Worm (Caenorhabditis elegans) whole organism, L4 larva: ENCODE results near the gene madd-3.

Experiments used
- T26A8.4 ChIP-seq: fragments of 200-800 bp; sonication (Bioruptor generic); IDR thresholded peaks from 2 replicates; pipeline ENCODE4 v1.3.6; 2022; ENCODE audit warnings: missing genetic modification characterization, missing compliant biosample characterization
- ZK337.2 ChIP-seq: fragments of 200-800 bp; sonication (Bioruptor generic); IDR thresholded peaks from 2 replicates; pipeline ENCODE4 v1.3.6; 2022; ENCODE audit warnings: missing genetic modification reagents, missing genetic modification characterization, missing compliant biosample characterization
- ama-1 ChIP-seq: fragments of 150-350 bp; optimal IDR thresholded peaks from 2 replicates; lab custom pipeline; 2014; ENCODE audit warnings: inconsistent platforms, mixed read lengths
- ceh-82 ChIP-seq: sonication (generic microtip); optimal IDR thresholded peaks from 2 replicates; lab custom pipeline; 2017; ENCODE audit warnings: missing biosample characterization, missing genetic modification characterization
- daf-8 ChIP-seq: fragments of 200-800 bp; sonication (Bioruptor generic); IDR thresholded peaks from 2 replicates; pipeline ENCODE4 v1.3.6; 2022; ENCODE audit warnings: missing genetic modification characterization, missing compliant biosample characterization
- dmd-8 ChIP-seq: fragments of 200-800 bp; sonication (Bioruptor generic); IDR thresholded peaks from 2 replicates; pipeline ENCODE4 v1.3.6; 2022; ENCODE audit warnings: missing genetic modification characterization, missing compliant biosample characterization
- lin-39 ChIP-seq: fragments of 150-350 bp; optimal IDR thresholded peaks from 2 replicates; lab custom pipeline; 2014; ENCODE audit warnings: missing biosample characterization, missing genetic modification reagents, missing genetic modification characterization
- nhr-25 ChIP-seq: sonication (generic microtip); optimal IDR thresholded peaks from 2 replicates; lab custom pipeline; 2017; ENCODE audit warnings: missing genetic modification characterization, mild to moderate bottlenecking, missing compliant biosample characterization, antibody characterized with exemption, moderate library complexity, borderline replicate concordance; ENCODE audit not compliant: insufficient read depth
- nhr-77 ChIP-seq: fragments of 150-350 bp; optimal IDR thresholded peaks from 2 replicates; lab custom pipeline; 2014; ENCODE audit warnings: missing biosample characterization, missing genetic modification characterization
- set-16 ChIP-seq: fragments of 200-800 bp; sonication (Bioruptor generic); IDR thresholded peaks from 2 replicates; pipeline ENCODE4 v1.3.6; 2022; ENCODE audit warnings: missing genetic modification reagents, missing genetic modification characterization, missing compliant biosample characterization
- unc-130 ChIP-seq: sonication (generic microtip); optimal IDR thresholded peaks from 2 replicates; lab custom pipeline; 2016; ENCODE audit warnings: missing genetic modification reagents, missing genetic modification characterization, missing compliant biosample characterization
- unc-62 ChIP-seq, 3 experiments: fragments of 150-350 bp in 1 of 3; sonication (generic microtip); optimal IDR thresholded peaks in 2 of 3; peaks in 1 of 3; 1 replicate in 1 of 3; 2 replicates in 2 of 3; lab custom pipeline; 2014 to 2017; ENCODE audit warnings: missing biosample characterization in 3 of 3, missing genetic modification characterization in 3 of 3, missing genetic modification reagents in 3 of 3, missing genotype in 1 of 3
- zfp-3 ChIP-seq: fragments of 200-800 bp; sonication (Bioruptor generic); conservative IDR thresholded peaks from 2 replicates; pipeline ENCODE4 v1.3.6; 2022; ENCODE audit warnings: missing genetic modification reagents, missing genetic modification characterization, missing compliant biosample characterization

DNA sequence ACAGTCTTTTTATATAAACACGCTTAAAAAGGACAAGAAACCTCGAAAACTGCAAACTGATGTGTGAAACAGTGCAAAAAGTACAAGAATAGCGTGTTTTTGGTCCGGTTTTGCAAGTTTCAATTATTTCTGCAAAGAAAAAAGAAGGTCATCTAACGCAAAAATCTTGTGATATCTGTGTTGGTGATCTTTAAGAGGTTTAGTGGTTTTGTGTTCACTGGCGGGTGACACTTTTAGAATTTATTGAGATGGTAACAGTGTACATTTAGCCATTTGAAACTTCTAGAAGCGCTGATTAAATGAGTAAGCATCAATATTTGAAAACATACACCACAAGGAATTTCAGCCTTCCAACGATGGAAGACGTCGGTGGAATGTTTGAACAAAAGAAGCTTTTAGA lies 26.3 kb upstream of the madd-3 start:
- no peak for TF ChIP-seq ceh-82
- no peak for TF ChIP-seq unc-62 (GFP tag; optimal IDR thresholded peaks at IDR 0.05 in 1 of 2; lab: Kevin White, UChicago)
- TF ChIP-seq unc-62 (tag; optimal IDR thresholded peaks at IDR 0.05; lab: Kevin White, UChicago), result no peak
- TF ChIP-seq dmd-8 (GFP tag; lab: Robert Waterston, UW), result no peak
- TF ChIP-seq nhr-77 (tag; lab: Kevin White, UChicago), result no peak
- no peak for TF ChIP-seq ama-1 (lab: Kevin White, UChicago)
- TF ChIP-seq set-16 (GFP tag; lab: Robert Waterston, UW), result no peak
- TF ChIP-seq ZK337.2, result no peak
- no peak for TF ChIP-seq zfp-3 (GFP tag; lab: Robert Waterston, UW)
- no peak for TF ChIP-seq lin-39 (tag; lab: Kevin White, UChicago)
- no peak for TF ChIP-seq T26A8.4 (GFP tag; lab: Robert Waterston, UW)
- TF ChIP-seq unc-130 (GFP tag; lab: Kevin White, UChicago), result no peak
- no peak for TF ChIP-seq nhr-25
- TF ChIP-seq daf-8, result no peak
